Worm (Caenorhabditis elegans) whole organism, L2 larva: ENCODE data around the gene F59A7.2.

Source experiments
- C34F6.9 ChIP-seq: fragments of 150-350 bp; optimal IDR thresholded peaks from 2 replicates; lab custom pipeline; 2014; ENCODE audit warnings: missing biosample characterization, missing genetic modification characterization
- R02D3.7 ChIP-seq: fragments of 150-350 bp; optimal IDR thresholded peaks from 2 replicates; lab custom pipeline; 2014; ENCODE audit warnings: missing biosample characterization, missing genetic modification characterization
- Y55F3AM.14 ChIP-seq: fragments of 200-800 bp; sonication (Bioruptor generic); optimal IDR thresholded peaks from 2 replicates; lab custom pipeline; 2018; ENCODE audit warnings: mild to moderate bottlenecking, missing genetic modification characterization, missing compliant biosample characterization
- ZK546.5 ChIP-seq: sonication (generic microtip); optimal IDR thresholded peaks from 2 replicates; lab custom pipeline; 2017; ENCODE audit warnings: missing biosample characterization, missing genetic modification characterization
- ama-1 ChIP-seq: fragments of 150-350 bp; optimal IDR thresholded peaks from 2 replicates; lab custom pipeline; 2018; ENCODE audit warnings: inconsistent platforms
- ceh-16 ChIP-seq: fragments of 150-350 bp; optimal IDR thresholded peaks from 2 replicates; lab custom pipeline; 2014; ENCODE audit warnings: missing biosample characterization, missing genetic modification characterization
- ceh-82 ChIP-seq: fragments of 150-350 bp; optimal IDR thresholded peaks from 2 replicates; lab custom pipeline; 2014; ENCODE audit warnings: missing biosample characterization, missing genetic modification characterization
- crh-2 ChIP-seq: sonication (generic microtip); optimal IDR thresholded peaks from 2 replicates; lab custom pipeline; 2017; ENCODE audit warnings: missing biosample characterization, missing genetic modification characterization
- elt-3 ChIP-seq: sonication (generic microtip); optimal IDR thresholded peaks from 2 replicates; lab custom pipeline; 2017; ENCODE audit warnings: missing biosample characterization, missing genetic modification characterization
- fos-1 ChIP-seq: fragments of 150-350 bp; optimal IDR thresholded peaks from 2 replicates; lab custom pipeline; 2014; ENCODE audit warnings: missing biosample characterization, missing genetic modification characterization
- gmeb-1 ChIP-seq: fragments of 150-350 bp; optimal IDR thresholded peaks from 2 replicates; lab custom pipeline; 2014; ENCODE audit warnings: missing biosample characterization, missing genetic modification characterization
- lin-13 ChIP-seq: fragments of 150-350 bp; optimal IDR thresholded peaks from 2 replicates; lab custom pipeline; 2014; ENCODE audit warnings: missing biosample characterization, missing genetic modification reagents, missing genetic modification characterization
- lin-39 ChIP-seq: fragments of 150-350 bp; optimal IDR thresholded peaks from 2 replicates; lab custom pipeline; 2014; ENCODE audit warnings: missing biosample characterization, missing genetic modification reagents, missing genetic modification characterization
- lsy-2 ChIP-seq, 2 experiments: fragments of 150-350 bp in 1 of 2; sonication (generic microtip) in 1 of 2; optimal IDR thresholded peaks; 2 replicates each; lab custom pipeline; 2014 to 2017; ENCODE audit warnings: missing biosample characterization in 2 of 2, missing genetic modification characterization in 2 of 2
- mdl-1 ChIP-seq, 2 experiments: fragments of 150-350 bp in 1 of 2; sonication (generic microtip) in 1 of 2; optimal IDR thresholded peaks; 2 replicates each; lab custom pipeline; 2017; ENCODE audit warnings: missing biosample characterization in 2 of 2, missing genetic modification characterization in 2 of 2
- nhr-129 ChIP-seq: fragments of 150-350 bp; optimal IDR thresholded peaks from 2 replicates; lab custom pipeline; 2014; ENCODE audit warnings: missing biosample characterization, missing genetic modification characterization
- nhr-21 ChIP-seq: fragments of 150-350 bp; optimal IDR thresholded peaks from 2 replicates; lab custom pipeline; 2014; ENCODE audit warnings: missing biosample characterization, missing genetic modification characterization
- nhr-23 ChIP-seq: fragments of 150-350 bp; optimal IDR thresholded peaks from 2 replicates; lab custom pipeline; 2014; ENCODE audit warnings: missing biosample characterization, missing genetic modification reagents, missing genetic modification characterization
- nhr-237 ChIP-seq: fragments of 150-350 bp; optimal IDR thresholded peaks from 2 replicates; lab custom pipeline; 2014; ENCODE audit warnings: missing biosample characterization, missing genetic modification characterization
- nhr-77 ChIP-seq: fragments of 150-350 bp; optimal IDR thresholded peaks from 2 replicates; lab custom pipeline; 2014; ENCODE audit warnings: missing biosample characterization, missing genetic modification characterization
- peb-1 ChIP-seq: fragments of 150-350 bp; optimal IDR thresholded peaks from 2 replicates; lab custom pipeline; 2014; ENCODE audit warnings: missing biosample characterization, missing genetic modification characterization
- sem-4 ChIP-seq: fragments of 150-350 bp; optimal IDR thresholded peaks from 2 replicates; lab custom pipeline; 2014; ENCODE audit warnings: missing biosample characterization, missing genetic modification reagents, missing genetic modification characterization
- skn-1 ChIP-seq: sonication (generic microtip); optimal IDR thresholded peaks from 2 replicates; lab custom pipeline; 2017; ENCODE audit warnings: missing biosample characterization, missing genetic modification characterization
- sma-9 ChIP-seq, 2 experiments: fragments of 150-350 bp in 1 of 2; sonication (generic microtip) in 1 of 2; optimal IDR thresholded peaks; 2 replicates each; lab custom pipeline; 2014 to 2016; ENCODE audit warnings: missing genetic modification characterization in 2 of 2, mild to moderate bottlenecking in 1 of 2, missing biosample characterization in 1 of 2, missing compliant biosample characterization in 1 of 2, missing genetic modification reagents in 1 of 2, moderate library complexity in 1 of 2
- unc-39 ChIP-seq: fragments of 150-350 bp; optimal IDR thresholded peaks from 2 replicates; lab custom pipeline; 2014; ENCODE audit warnings: missing biosample characterization, missing genetic modification characterization
- unc-62 ChIP-seq: fragments of 150-350 bp; optimal IDR thresholded peaks from 2 replicates; lab custom pipeline; 2014; ENCODE audit warnings: missing biosample characterization, missing genetic modification reagents, missing genetic modification characterization
- zag-1 ChIP-seq: fragments of 150-350 bp; optimal IDR thresholded peaks from 2 replicates; lab custom pipeline; 2014; ENCODE audit warnings: missing biosample characterization, missing genetic modification characterization
- ztf-4 ChIP-seq: fragments of 150-350 bp; optimal IDR thresholded peaks from 2 replicates; lab custom pipeline; 2014; ENCODE audit warnings: missing biosample characterization, missing genetic modification characterization

Gene F59A7.2

DNA sequence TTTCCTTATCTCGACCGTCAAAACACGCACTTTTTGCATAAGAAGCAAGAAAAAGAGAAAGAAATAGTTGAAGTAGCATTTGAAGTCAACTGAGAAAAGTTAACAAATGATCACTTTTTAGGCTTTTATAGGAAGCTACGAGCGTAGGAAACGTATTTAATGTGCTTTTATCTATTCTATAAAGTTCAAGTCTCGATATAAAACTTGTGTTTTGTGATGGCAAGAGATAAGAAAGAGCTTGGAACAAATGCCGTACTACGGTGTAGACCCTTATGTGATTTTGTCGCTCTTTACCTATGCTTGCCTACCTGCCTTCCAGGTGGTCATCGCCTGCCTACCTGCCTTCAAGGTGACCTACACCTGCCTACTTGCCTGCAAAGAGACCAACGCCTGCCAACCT lies 12.1 kb downstream of the F59A7.2 start, which contains the start of gene clec-206:
Gene clec-206 (minus strand): TSS at position 101 of the 400 bp plus-strand sequence.
- TF ChIP-seq peb-1 (tag; lab: Kevin White, UChicago), result no peak
- no peak for TF ChIP-seq nhr-21 (tag; lab: Kevin White, UChicago)
- TF ChIP-seq mdl-1 (tag; optimal IDR thresholded peaks at IDR 0.05; lab: Kevin White, UChicago), result no peak
- no peak for TF ChIP-seq nhr-23 (tag; lab: Kevin White, UChicago)
- TF ChIP-seq ama-1 (lab: Kevin White, UChicago), result no peak
- no peak for TF ChIP-seq unc-39 (tag; lab: Kevin White, UChicago)
- no peak for TF ChIP-seq lin-13
- TF ChIP-seq ztf-4 (tag; lab: Kevin White, UChicago), result no peak
- TF ChIP-seq R02D3.7 (tag; lab: Kevin White, UChicago), result no peak
- no peak for TF ChIP-seq nhr-129
- no peak for TF ChIP-seq nhr-237 (tag; lab: Kevin White, UChicago)
- TF ChIP-seq elt-3 (tag; lab: Kevin White, UChicago), result no peak
- TF ChIP-seq nhr-77, result no peak
- TF ChIP-seq crh-2, result no peak
- no peak for TF ChIP-seq fos-1 (tag; lab: Kevin White, UChicago)
- no peak for TF ChIP-seq sma-9 (GFP tag; optimal IDR thresholded peaks at IDR 0.05; lab: Kevin White, UChicago)
- TF ChIP-seq sma-9 (tag; optimal IDR thresholded peaks at IDR 0.05; lab: Kevin White, UChicago), result no peak
- no peak for TF ChIP-seq zag-1
- no peak for TF ChIP-seq sem-4 (tag; lab: Kevin White, UChicago)
- no peak for TF ChIP-seq unc-62
- TF ChIP-seq, all 48 proteins: peak for 0

DNA sequence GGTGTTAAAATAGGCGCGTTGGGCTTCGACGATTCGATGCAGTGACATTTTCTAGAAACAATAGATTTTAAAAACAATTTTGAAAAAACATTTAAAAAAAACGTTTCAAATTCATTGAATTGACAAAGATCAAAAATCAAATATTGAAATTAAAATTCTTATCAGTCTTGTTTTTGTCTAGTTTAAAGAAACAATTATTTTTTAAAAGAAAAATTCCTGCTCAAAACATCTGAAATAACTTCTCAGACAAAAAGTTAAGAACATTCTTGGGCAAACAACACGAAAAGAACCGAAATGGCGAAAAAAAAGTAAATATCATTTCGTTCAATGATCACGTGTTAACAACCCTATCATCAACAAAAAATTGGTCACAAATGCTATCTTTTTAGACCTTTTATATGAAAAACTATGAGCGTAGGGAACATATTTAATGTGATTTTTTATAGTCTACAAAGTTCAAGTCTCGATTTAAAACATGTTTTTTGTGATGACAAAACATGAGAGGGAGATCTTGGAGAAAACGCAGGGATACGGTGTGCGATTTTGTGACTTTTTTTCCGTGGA lies 16.7 kb downstream of the F59A7.2 start, which contains the start of gene alh-5:
Gene alh-5 (minus strand): TSS at position 51 of the 564 bp plus-strand sequence.
- TF ChIP-seq sma-9 (GFP tag; optimal IDR thresholded peaks at IDR 0.05; lab: Kevin White, UChicago), result peak; percentile 34
- no peak for TF ChIP-seq sma-9 (tag; optimal IDR thresholded peaks at IDR 0.05; lab: Kevin White, UChicago)
- no peak for TF ChIP-seq ceh-82 (tag; lab: Kevin White, UChicago)
- peak; percentile 2 for TF ChIP-seq crh-2
- TF ChIP-seq, all 48 proteins: peak for 2

ce11 chrV:1998358-1998757 lies 18.0 kb downstream of the F59A7.2 start:
- TF ChIP-seq sma-9 (GFP tag; optimal IDR thresholded peaks at IDR 0.05; lab: Kevin White, UChicago) (peak; percentile 6), sma-9 (tag; optimal IDR thresholded peaks at IDR 0.05; lab: Kevin White, UChicago) (no peak), peb-1 (tag; lab: Kevin White, UChicago) (no peak)

ce11 chrV:1992515-1992968 lies 23.8 kb downstream of the F59A7.2 start, which contains the start of gene tnt-4:
Gene tnt-4 (minus strand): TSS chrV:1992918.
- TF ChIP-seq elt-3 (tag; lab: Kevin White, UChicago) (no peak), C34F6.9 (tag; lab: Kevin White, UChicago) (no peak), unc-62 (no peak), gmeb-1 (tag; lab: Kevin White, UChicago) (no peak)

DNA sequence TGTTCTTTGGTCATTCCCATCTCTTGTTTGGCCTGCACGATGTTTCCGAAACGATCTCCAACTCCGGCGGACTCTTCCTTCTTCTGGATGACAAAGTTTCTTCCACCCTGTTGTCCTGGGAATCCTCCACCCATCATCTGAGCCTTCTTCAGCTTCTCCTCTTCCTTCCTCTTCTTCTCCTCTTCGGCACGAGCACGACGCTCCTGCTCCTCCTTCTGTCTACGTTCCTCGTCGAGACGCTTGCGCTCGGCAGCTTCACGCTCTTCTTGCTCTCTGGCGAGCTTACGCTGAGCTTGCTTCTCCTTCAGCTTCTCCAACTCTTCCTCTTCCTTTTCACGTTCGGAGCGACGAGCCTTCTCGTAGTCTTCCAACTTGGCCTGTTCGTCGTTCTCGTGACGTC lies 24.9 kb downstream of the F59A7.2 start:
- TF ChIP-seq ceh-16 (tag; lab: Kevin White, UChicago) (no peak), lsy-2 (tag; optimal IDR thresholded peaks at IDR 0.05; lab: Kevin White, UChicago) (no peak), nhr-21 (tag; lab: Kevin White, UChicago) (no peak), R02D3.7 (tag; lab: Kevin White, UChicago) (no peak)

ce11 chrV:1989220-1989619 lies 27.1 kb downstream of the F59A7.2 start:
- TF ChIP-seq lin-39 (tag; lab: Kevin White, UChicago), result no peak
- peak; percentile 6 for TF ChIP-seq skn-1 (tag; lab: Kevin White, UChicago)
- TF ChIP-seq crh-2, result peak; percentile 49
- TF ChIP-seq fos-1 (tag; lab: Kevin White, UChicago), result peak; percentile 58
- no peak for TF ChIP-seq gmeb-1 (tag; lab: Kevin White, UChicago)
- no peak for TF ChIP-seq elt-3 (tag; lab: Kevin White, UChicago)
- TF ChIP-seq Y55F3AM.14 (GFP tag; lab: Kevin White, UChicago), result no peak

- TF ChIP-seq fos-1 (tag; lab: Kevin White, UChicago) (peak; percentile 55), ZK546.5 (tag; lab: Kevin White, UChicago) (no peak), crh-2 (peak; percentile 27), ztf-4 (tag; lab: Kevin White, UChicago) (no peak)
These were observed 29.4 kb downstream of the F59A7.2 start, which contains the start of gene T08B1.1 for ce11 chrV:1986954-1987353. Gene T08B1.1 (minus strand): TSS chrV:1987045.
